Fruit fly (Drosophila melanogaster) Kc167 (cell line): Measurements from ENCODE around the gene SmE.

Experiments
- Sin3A ChIP-seq: fragments of >200 bp; optimal IDR thresholded peaks from 2 replicates; lab custom pipeline; 2018; ENCODE audit warnings: missing external identifiers
- h ChIP-seq: fragments of >200 bp; optimal IDR thresholded peaks from 3 replicates; lab custom pipeline; 2018; ENCODE audit warnings: missing external identifiers
- insv ChIP-seq: fragments of >200 bp; optimal IDR thresholded peaks from 3 replicates; lab custom pipeline; 2018; ENCODE audit warnings: missing external identifiers
- psq ChIP-seq: fragments of >200 bp; optimal IDR thresholded peaks from 2 replicates; lab custom pipeline; 2017; ENCODE audit warnings: missing external identifiers
- ttk ChIP-seq: sonication (Bioruptor generic); optimal IDR thresholded peaks from 2 replicates; lab custom pipeline; 2017; ENCODE audit warnings: missing external identifiers

dm6 chr2L:7923636-7924301 is 38.5 kb upstream of the SmE start:
- no peak for TF ChIP-seq h (lab: Kevin White, UChicago)
- no peak for TF ChIP-seq Sin3A (lab: Kevin White, UChicago)
- TF ChIP-seq ttk: no peak
- TF ChIP-seq psq (lab: Kevin White, UChicago): no peak
- no peak for TF ChIP-seq insv (lab: Kevin White, UChicago)
